Fruit fly (Drosophila melanogaster) whole organism, embryonic: ENCODE results near the gene Cdc42.

Experiments used
- ATbp ChIP-seq: fragments of 200-800 bp; sonication (Bioruptor generic); optimal IDR thresholded peaks from 2 replicates; lab custom pipeline; 2017; ENCODE audit warnings: missing biosample characterization, mild to moderate bottlenecking, missing genetic modification characterization, missing genetic modification reagents
- B-H2 ChIP-seq: fragments of 200-800 bp; sonication (Bioruptor generic); optimal IDR thresholded peaks from 2 replicates; lab custom pipeline; 2018; ENCODE audit warnings: missing biosample characterization, mild to moderate bottlenecking, missing genetic modification characterization
- CG10147 ChIP-seq: fragments of 200-800 bp; sonication (Bioruptor generic); optimal IDR thresholded peaks from 2 replicates; lab custom pipeline; 2019; ENCODE audit warnings: missing biosample characterization, mild to moderate bottlenecking, missing genetic modification characterization, moderate library complexity
- CG10543 ChIP-seq: fragments of 200-800 bp; sonication (Bioruptor generic); optimal IDR thresholded peaks from 3 replicates; lab custom pipeline; 2017; ENCODE audit warnings: missing biosample characterization, mild to moderate bottlenecking, missing genetic modification characterization, moderate library complexity
- CG13123 ChIP-seq: fragments of 200-800 bp; sonication (Bioruptor generic); optimal IDR thresholded peaks from 2 replicates; lab custom pipeline; 2016; ENCODE audit warnings: missing biosample characterization, missing genetic modification characterization
- CG14441 ChIP-seq: fragments of 200-800 bp; sonication (Bioruptor generic); IDR thresholded peaks from 2 replicates; pipeline ENCODE4 v1.3.6; 2022; ENCODE audit warnings: missing biosample characterization, missing genetic modification characterization
- CG16815 ChIP-seq: fragments of 200-800 bp; sonication (Bioruptor generic); optimal IDR thresholded peaks from 3 replicates; lab custom pipeline; 2017; ENCODE audit warnings: missing biosample characterization, mild to moderate bottlenecking, missing genetic modification characterization
- CG18262 ChIP-seq: fragments of 200-800 bp; optimal IDR thresholded peaks from 3 replicates; lab custom pipeline; 2019; ENCODE audit warnings: missing biosample characterization, mild to moderate bottlenecking, missing genetic modification characterization, moderate library complexity
- CG2202 ChIP-seq: fragments of 200-800 bp; sonication (Bioruptor generic); optimal IDR thresholded peaks from 2 replicates; lab custom pipeline; 2018; ENCODE audit warnings: missing biosample characterization, mild to moderate bottlenecking, missing genetic modification characterization
- CG2875 ChIP-seq: fragments of 200-800 bp; sonication (Bioruptor generic); optimal IDR thresholded peaks from 2 replicates; lab custom pipeline; 2017; ENCODE audit warnings: missing biosample characterization, mild to moderate bottlenecking, missing genetic modification characterization, missing genetic modification reagents
- CG31365 ChIP-seq: fragments of 200-800 bp; sonication (Bioruptor generic); optimal IDR thresholded peaks from 2 replicates; lab custom pipeline; 2018; ENCODE audit warnings: missing biosample characterization, mild to moderate bottlenecking, missing genetic modification characterization
- CG34224 ChIP-seq: fragments of 200-800 bp; sonication (Bioruptor generic); IDR thresholded peaks from 3 replicates; pipeline ENCODE4 v1.3.6; 2022; ENCODE audit warnings: missing biosample characterization, missing genetic modification characterization; ENCODE audit not compliant: partially characterized antibody
- CG34376 ChIP-seq: fragments of 200-800 bp; sonication (Bioruptor generic); optimal IDR thresholded peaks from 2 replicates; lab custom pipeline; 2018; ENCODE audit warnings: missing biosample characterization, mild to moderate bottlenecking, missing genetic modification characterization
- CG3847 ChIP-seq: fragments of 200-800 bp; sonication (Bioruptor generic); IDR thresholded peaks from 2 replicates; pipeline ENCODE4 v1.3.6; 2022; ENCODE audit warnings: missing biosample characterization, missing genetic modification characterization
- CG5245 ChIP-seq: fragments of 200-800 bp; sonication (Bioruptor generic); optimal IDR thresholded peaks from 3 replicates; lab custom pipeline; 2016; ENCODE audit warnings: missing biosample characterization, missing genetic modification characterization
- CG7928 ChIP-seq: fragments of 200-800 bp; sonication (Bioruptor generic); optimal IDR thresholded peaks from 2 replicates; lab custom pipeline; 2017; ENCODE audit warnings: missing biosample characterization, mild to moderate bottlenecking, missing genetic modification characterization
- CG8290 ChIP-seq, 3 experiments: fragments of 200-800 bp; sonication (Bioruptor generic); optimal IDR thresholded peaks; 2 replicates each; lab custom pipeline; 2016 to 2019; ENCODE audit warnings: missing biosample characterization in 3 of 3, missing genetic modification characterization in 3 of 3, mild to moderate bottlenecking in 2 of 3, moderate library complexity in 1 of 3
- CG9437 ChIP-seq: fragments of 200-800 bp; sonication (Bioruptor generic); optimal IDR thresholded peaks from 2 replicates; lab custom pipeline; 2018; ENCODE audit warnings: missing biosample characterization, mild to moderate bottlenecking, missing genetic modification characterization
- CG9876 ChIP-seq: fragments of 200-800 bp; sonication (Bioruptor generic); optimal IDR thresholded peaks from 2 replicates; lab custom pipeline; 2016; ENCODE audit warnings: missing biosample characterization, missing genetic modification characterization
- CG9932 ChIP-seq: fragments of 200-800 bp; sonication (Bioruptor generic); IDR thresholded peaks from 2 replicates; pipeline ENCODE4 v1.3.6; 2022; ENCODE audit warnings: missing biosample characterization, missing genetic modification characterization
- Ets65A ChIP-seq: fragments of 200-800 bp; sonication (Bioruptor generic); peaks from one replicate; lab custom pipeline; 2016; ENCODE audit warnings: missing biosample characterization, missing genetic modification characterization
- H15 ChIP-seq: fragments of 200-800 bp; sonication (Bioruptor generic); IDR thresholded peaks from 3 replicates; pipeline ENCODE4 v1.3.6; 2022; ENCODE audit warnings: missing biosample characterization, missing genetic modification characterization
- HLH3B ChIP-seq: fragments of 200-800 bp; sonication (Bioruptor generic); IDR thresholded peaks from 2 replicates; pipeline ENCODE4 v1.3.6; 2022; ENCODE audit warnings: missing biosample characterization, missing genetic modification characterization
- HLH4C ChIP-seq: fragments of 200-800 bp; sonication (Bioruptor generic); IDR thresholded peaks from 3 replicates; pipeline ENCODE4 v1.3.6; 2022; ENCODE audit warnings: missing biosample characterization, missing genetic modification characterization; ENCODE audit not compliant: partially characterized antibody
- Hmr ChIP-seq: fragments of 200-800 bp; sonication (Bioruptor generic); optimal IDR thresholded peaks from 3 replicates; lab custom pipeline; 2017; ENCODE audit warnings: mild to moderate bottlenecking, missing biosample characterization, missing genetic modification reagents, missing genetic modification characterization
- Hr3 ChIP-seq: fragments of 200-800 bp; sonication (Bioruptor generic); optimal IDR thresholded peaks from 3 replicates; lab custom pipeline; 2016; ENCODE audit warnings: missing biosample characterization, missing genetic modification characterization
- MTF-1 ChIP-seq: fragments of 200-800 bp; sonication (Bioruptor generic); optimal IDR thresholded peaks from 2 replicates; lab custom pipeline; 2018; ENCODE audit warnings: missing biosample characterization, mild to moderate bottlenecking, missing genetic modification characterization, borderline replicate concordance
- Myb ChIP-seq: fragments of 200-800 bp; sonication (Bioruptor generic); optimal IDR thresholded peaks from 2 replicates; lab custom pipeline; 2016; ENCODE audit warnings: missing biosample characterization, missing genetic modification characterization
- NFAT ChIP-seq: fragments of 200-800 bp; sonication (Bioruptor generic); IDR thresholded peaks from 2 replicates; pipeline ENCODE4 v1.3.6; 2022; ENCODE audit warnings: missing biosample characterization, missing genetic modification characterization
- Neu2 ChIP-seq: fragments of 200-800 bp; sonication (Bioruptor generic); optimal IDR thresholded peaks from 3 replicates; lab custom pipeline; 2016; ENCODE audit warnings: missing biosample characterization, missing genetic modification characterization, borderline replicate concordance
- Xbp1 ChIP-seq: fragments of 200-800 bp; sonication (Bioruptor generic); optimal IDR thresholded peaks from 3 replicates; lab custom pipeline; 2016; ENCODE audit warnings: missing biosample characterization, mild to moderate bottlenecking, missing genetic modification characterization
- Xrp1 ChIP-seq: fragments of 200-800 bp; sonication (Bioruptor generic); IDR thresholded peaks from 2 replicates; pipeline ENCODE4 v1.3.6; 2022; ENCODE audit warnings: missing biosample characterization, missing genetic modification characterization
- ato ChIP-seq: fragments of 200-800 bp; sonication (Bioruptor generic); IDR thresholded peaks from 2 replicates; pipeline ENCODE4 v1.3.6; 2022; ENCODE audit warnings: missing biosample characterization, missing genetic modification characterization; ENCODE audit not compliant: partially characterized antibody
- bowl ChIP-seq: fragments of 200-800 bp; sonication (Bioruptor generic); IDR thresholded peaks from 2 replicates; pipeline ENCODE4 v1.3.6; 2022; ENCODE audit warnings: missing biosample characterization, missing genetic modification characterization
- btn ChIP-seq: fragments of 200-800 bp; sonication (Bioruptor generic); optimal IDR thresholded peaks from 2 replicates; lab custom pipeline; 2016; ENCODE audit warnings: missing biosample characterization, missing genetic modification characterization
- cas ChIP-seq: fragments of 200-800 bp; sonication (Bioruptor generic); IDR thresholded peaks from 2 replicates; pipeline ENCODE4 v1.3.6; 2022; ENCODE audit warnings: missing biosample characterization, missing genetic modification characterization
- crc ChIP-seq: fragments of 200-800 bp; sonication (Bioruptor generic); optimal IDR thresholded peaks from 2 replicates; lab custom pipeline; 2016; ENCODE audit warnings: missing biosample characterization, missing genetic modification characterization
- gce ChIP-seq: fragments of 200-800 bp; sonication (Bioruptor generic); IDR thresholded peaks from 3 replicates; pipeline ENCODE4 v1.3.6; 2022; ENCODE audit warnings: missing biosample characterization, missing genetic modification characterization
- h ChIP-seq: fragments of >200 bp; optimal IDR thresholded peaks from 2 replicates; lab custom pipeline; 2017
- hb ChIP-seq: fragments of 200-800 bp; sonication (Bioruptor generic); IDR thresholded peaks from 3 replicates; pipeline ENCODE4 v1.3.6; 2022; ENCODE audit warnings: missing biosample characterization, missing genetic modification characterization; ENCODE audit not compliant: partially characterized antibody
- her ChIP-seq: fragments of 200-800 bp; sonication (Bioruptor generic); optimal IDR thresholded peaks from 2 replicates; lab custom pipeline; 2016; ENCODE audit warnings: missing biosample characterization, missing genetic modification characterization
- hth ChIP-seq: fragments of >200 bp; optimal IDR thresholded peaks from 2 replicates; lab custom pipeline; 2017; ENCODE audit warnings: inconsistent platforms
- inv ChIP-seq: fragments of 200-800 bp; sonication (Bioruptor generic); IDR thresholded peaks from 2 replicates; pipeline ENCODE4 v1.3.6; 2022; ENCODE audit warnings: missing biosample characterization, missing genetic modification characterization; ENCODE audit not compliant: partially characterized antibody
- kah ChIP-seq: fragments of 200-800 bp; sonication (Bioruptor generic); optimal IDR thresholded peaks from 2 replicates; lab custom pipeline; 2018; ENCODE audit warnings: missing biosample characterization, mild to moderate bottlenecking, missing genetic modification characterization
- knrl ChIP-seq: fragments of 200-800 bp; sonication (Bioruptor generic); IDR thresholded peaks from 3 replicates; pipeline ENCODE4 v1.3.6; 2022; ENCODE audit warnings: missing biosample characterization, missing genetic modification characterization; ENCODE audit not compliant: partially characterized antibody
- mirr ChIP-seq: fragments of 200-800 bp; sonication (Bioruptor generic); optimal IDR thresholded peaks from 3 replicates; lab custom pipeline; 2018; ENCODE audit warnings: missing biosample characterization, mild to moderate bottlenecking, missing genetic modification characterization
- pho ChIP-seq: fragments of 200-800 bp; sonication (Bioruptor generic); optimal IDR thresholded peaks from 2 replicates; lab custom pipeline; 2016; ENCODE audit warnings: missing biosample characterization, missing genetic modification characterization
- repo ChIP-seq: fragments of 200-800 bp; sonication (Bioruptor generic); optimal IDR thresholded peaks from 2 replicates; lab custom pipeline; 2016; ENCODE audit warnings: missing biosample characterization, missing genetic modification characterization
- sug ChIP-seq: fragments of 200-800 bp; optimal IDR thresholded peaks from 2 replicates; lab custom pipeline; 2019; ENCODE audit warnings: missing biosample characterization, mild to moderate bottlenecking, missing genetic modification characterization, moderate library complexity
- tll ChIP-seq, 2 experiments: fragments of 200-800 bp in 1 of 2; fragments of >200 bp in 1 of 2; sonication (Bioruptor generic) in 1 of 2; optimal IDR thresholded peaks; 2 replicates each; lab custom pipeline; 2017 to 2019; ENCODE audit warnings: missing biosample characterization in 2 of 2, missing genetic modification characterization in 2 of 2, mild to moderate bottlenecking in 1 of 2, moderate library complexity in 1 of 2

The Cdc42 gene

DNA sequence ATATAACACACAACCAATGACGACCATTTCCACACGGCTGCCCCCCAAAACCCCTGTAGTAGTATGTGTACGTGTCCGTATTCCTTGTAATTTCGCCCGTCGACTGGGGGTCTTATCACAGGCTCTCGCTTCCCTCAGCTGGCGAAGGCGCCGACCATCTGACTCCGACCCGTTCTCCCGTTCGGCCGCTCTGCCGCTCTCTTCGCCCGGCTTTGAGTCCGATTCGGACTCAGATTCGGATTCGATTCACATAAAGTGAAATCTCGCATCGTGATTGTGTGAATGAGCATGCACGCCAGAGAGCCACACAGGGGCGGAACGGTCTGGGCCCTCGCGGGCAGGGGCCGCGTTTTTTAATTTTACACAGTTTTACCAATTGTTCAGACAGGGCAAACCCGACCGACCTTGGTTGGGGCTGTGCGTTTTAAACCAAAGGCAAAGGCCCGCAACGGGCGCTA is 31.2 kb upstream of the Cdc42 start (continued):
- TF ChIP-seq Neu2 (GFP tag; lab: Kevin White, UChicago) (no peak), CG10543 (GFP tag; lab: Kevin White, UChicago) (no peak), CG10147 (peak; percentile 8), CG3847 (peak; percentile 65), inv (GFP tag; lab: Robert Waterston, UW) (peak; percentile 67), CG8290 (GFP tag; optimal IDR thresholded peaks at IDR 0.05; lab: Kevin White, UChicago) (peak; percentile 25), CG8290 (tag; optimal IDR thresholded peaks at IDR 0.05; lab: Kevin White, UChicago) (peak in 1 of 2 experiments; percentile 44), repo (GFP tag; lab: Kevin White, UChicago) (no peak), her (no peak), CG7928 (GFP tag; lab: Kevin White, UChicago) (no peak), CG31365 (tag; lab: Kevin White, UChicago) (no peak), Ets65A (peak; percentile 87), bowl (GFP tag; lab: Robert Waterston, UW) (no peak; the same call in 1 of the 2 replicates), HLH3B (GFP tag; lab: Robert Waterston, UW) (0 out of 2 replicates have a peak, but pooled peaks have one; percentile 39), crc (no peak), CG34224 (no peak), MTF-1 (GFP tag; lab: Kevin White, UChicago) (no peak), hb (GFP tag; lab: Robert Waterston, UW) (no peak), Myb (GFP tag; lab: Kevin White, UChicago) (no peak), sug (tag; lab: Kevin White, UChicago) (peak; percentile 86), btn (no peak), cas (GFP tag; lab: Robert Waterston, UW) (no peak), CG9437 (GFP tag; lab: Kevin White, UChicago) (no peak), CG2875 (GFP tag; lab: Kevin White, UChicago) (no peak), gce (GFP tag; lab: Robert Waterston, UW) (no peak), ATbp (no peak), CG2202 (tag; lab: Kevin White, UChicago) (no peak), HLH4C (GFP tag; lab: Robert Waterston, UW) (peak; percentile 57; the same call in 2 of the 3 replicates), pho (GFP tag; lab: Kevin White, UChicago) (no peak), CG18262 (tag; lab: Kevin White, UChicago) (no peak), Hr3 (GFP tag; lab: Kevin White, UChicago) (peak; percentile 9), CG9876 (GFP tag; lab: Kevin White, UChicago) (no peak), CG34376 (peak; percentile 19), Xrp1 (GFP tag; lab: Robert Waterston, UW) (0 out of 2 replicates have a peak, but pooled peaks have one; percentile 27), CG5245 (GFP tag; lab: Kevin White, UChicago) (no peak), knrl (GFP tag; lab: Robert Waterston, UW) (peak; percentile 64; the same call in 2 of the 3 replicates), Hmr (GFP tag; lab: Kevin White, UChicago) (no peak), NFAT (GFP tag; lab: Robert Waterston, UW) (peak; percentile 85), h (no peak), CG14441 (GFP tag; lab: Robert Waterston, UW) (peak; percentile 63), mirr (no peak), tll (GFP tag; optimal IDR thresholded peaks at IDR 0.05; lab: Kevin White, UChicago) (no peak), kah (GFP tag; lab: Kevin White, UChicago) (no peak), H15 (GFP tag; lab: Robert Waterston, UW) (peak; percentile 51; the same call in 1 of the 3 replicates), CG16815 (GFP tag; lab: Kevin White, UChicago) (peak; percentile 4), B-H2 (GFP tag; lab: Kevin White, UChicago) (no peak), CG9932 (peak; percentile 84), ato (GFP tag; lab: Robert Waterston, UW) (no peak), hth (lab: Kevin White, UChicago) (no peak), CG13123 (GFP tag; lab: Kevin White, UChicago) (no peak), Xbp1 (peak; percentile 31)
